Fruit fly (Drosophila melanogaster): ENCODE data around the gene CG9853.
A peak's percentile ranks its signal among the peaks of the same experiment; 100 is the strongest.

- TF ChIP-seq CG6792 (GFP tag; optimal IDR thresholded peaks at IDR 0.05) = no peak
- TF ChIP-seq salr (GFP tag; optimal IDR thresholded peaks at IDR 0.05) = no peak
- TF ChIP-seq topi (GFP tag; optimal IDR thresholded peaks at IDR 0.05) = no peak
- no peak for TF ChIP-seq CG11902 (GFP tag; optimal IDR thresholded peaks at IDR 0.05)
- no peak for TF ChIP-seq Gug (GFP tag; IDR thresholded peaks at IDR 0.05)
- no peak for TF ChIP-seq CG11762 (GFP tag; optimal IDR thresholded peaks at IDR 0.05; ENCODE audit: insufficient read depth)
- no peak for TF ChIP-seq Ets96B (tag; optimal IDR thresholded peaks at IDR 0.05)
- peak in 1 of 2 experiments; percentile 17 for TF ChIP-seq ss (GFP tag; optimal IDR thresholded peaks at IDR 0.05)
- peak; percentile 0 for TF ChIP-seq svp (GFP tag)
- TF ChIP-seq esn (GFP tag; optimal IDR thresholded peaks at IDR 0.05) = no peak
- TF ChIP-seq CG32006 (GFP tag; optimal IDR thresholded peaks at IDR 0.05) = no peak
- TF ChIP-seq Hr38 (GFP tag; optimal IDR thresholded peaks at IDR 0.05) = no peak
- no peak for TF ChIP-seq CG1621 (tag; optimal IDR thresholded peaks at IDR 0.05)
These were observed 47.4 kb upstream of the CG9853 start for dm6 chr3R:4449256-4449655.
